Worm (Caenorhabditis elegans) whole organism, L1 larva: ENCODE results near the gene decr-1.3.

Experiments
- C16A3.4 ChIP-seq: fragments of 150-350 bp; optimal IDR thresholded peaks from 2 replicates; lab custom pipeline; 2014; ENCODE audit warnings: missing biosample characterization, missing genetic modification characterization
- alr-1 ChIP-seq: fragments of 200-800 bp; sonication (Bioruptor generic); optimal IDR thresholded peaks from 2 replicates; lab custom pipeline; 2018; ENCODE audit warnings: borderline replicate concordance, mild to moderate bottlenecking, missing genetic modification characterization, missing compliant biosample characterization
- aly-2 ChIP-seq: fragments of 150-350 bp; optimal IDR thresholded peaks from 2 replicates; lab custom pipeline; 2014; ENCODE audit warnings: missing biosample characterization, missing genetic modification characterization
- dsc-1 ChIP-seq: sonication (generic microtip); optimal IDR thresholded peaks from 2 replicates; lab custom pipeline; 2016; ENCODE audit warnings: mild to moderate bottlenecking, missing genetic modification characterization, missing compliant biosample characterization
- egl-27 ChIP-seq, 2 experiments: fragments of 150-350 bp in 1 of 2; sonication (generic microtip); optimal IDR thresholded peaks; 3 replicates each; lab custom pipeline; 2017 to 2018; ENCODE audit warnings: missing biosample characterization in 2 of 2, missing genetic modification characterization in 2 of 2, missing genetic modification reagents in 2 of 2
- ets-5 ChIP-seq: fragments of 200-800 bp; sonication (Bioruptor generic); IDR thresholded peaks from 2 replicates; pipeline ENCODE4 v1.3.6; 2022; ENCODE audit warnings: missing genetic modification characterization, missing compliant biosample characterization
- jun-1 ChIP-seq: fragments of 150-350 bp; optimal IDR thresholded peaks from 2 replicates; lab custom pipeline; 2014; ENCODE audit warnings: missing biosample characterization, missing genetic modification reagents, missing genetic modification characterization
- lin-35 ChIP-seq, 2 experiments: fragments of 150-350 bp; optimal IDR thresholded peaks; 2 replicates each; lab custom pipeline; 2014; ENCODE audit warnings: missing biosample characterization in 2 of 2, missing genetic modification characterization in 2 of 2, missing genetic modification reagents in 2 of 2
- nhr-28 ChIP-seq: fragments of 150-350 bp; optimal IDR thresholded peaks from 2 replicates; lab custom pipeline; 2014; ENCODE audit warnings: missing biosample characterization, missing genetic modification characterization
- snu-23 ChIP-seq: sonication (generic microtip); optimal IDR thresholded peaks from 2 replicates; lab custom pipeline; 2016; ENCODE audit warnings: missing genetic modification characterization, missing compliant biosample characterization
- ztf-11 ChIP-seq, 2 experiments: sonication (generic microtip); optimal IDR thresholded peaks; 2 replicates each; lab custom pipeline; 2016 to 2017; ENCODE audit warnings: missing genetic modification characterization in 2 of 2, missing biosample characterization in 1 of 2, missing compliant biosample characterization in 1 of 2

- TF ChIP-seq jun-1 (tag; lab: Kevin White, UChicago): no peak
- no peak for TF ChIP-seq snu-23 (GFP tag; lab: Kevin White, UChicago)
- no peak for TF ChIP-seq ztf-11 (tag; optimal IDR thresholded peaks at IDR 0.05; lab: Kevin White, UChicago)
- TF ChIP-seq nhr-28 (tag; lab: Kevin White, UChicago): no peak
- TF ChIP-seq alr-1 (tag; lab: Kevin White, UChicago): no peak
- peak in 1 of 2 experiments; percentile 36 for TF ChIP-seq lin-35 (GFP tag; optimal IDR thresholded peaks at IDR 0.05; lab: Kevin White, UChicago)
- TF ChIP-seq aly-2 (tag; lab: Kevin White, UChicago): no peak
- TF ChIP-seq egl-27 (tag; optimal IDR thresholded peaks at IDR 0.05; lab: Kevin White, UChicago): no peak
- no peak for TF ChIP-seq C16A3.4
- TF ChIP-seq dsc-1 (tag; lab: Kevin White, UChicago): no peak
- TF ChIP-seq ets-5 (GFP tag; lab: Robert Waterston, UW): no peak
These were observed 46.1 kb downstream of the decr-1.3 start for ce11 chrII:8127290-8127689.
